Worm (Caenorhabditis elegans): ENCODE data around the gene Y39F10A.3.

- TF ChIP-seq xnd-1 (tag; optimal IDR thresholded peaks at IDR 0.05) (no peak), lag-1 (GFP tag; IDR thresholded peaks at IDR 0.05) (no peak), dpl-1 (GFP tag; optimal IDR thresholded peaks at IDR 0.05) (no peak), unc-130 (GFP tag; optimal IDR thresholded peaks at IDR 0.05) (no peak), repo-1 (tag; optimal IDR thresholded peaks at IDR 0.05) (no peak), bed-1 (GFP tag; IDR thresholded peaks at IDR 0.05) (no peak), nhr-80 (tag; optimal IDR thresholded peaks at IDR 0.05) (no peak)
Measured at ce11 chrII:762942-763341, 19.9 kb downstream of the Y39F10A.3 start.
